Worm (Caenorhabditis elegans) whole organism, L3 larva: ENCODE results near the gene ZK616.61.

Experiments
- elt-2 ChIP-seq: sonication (generic microtip); optimal IDR thresholded peaks from 2 replicates; lab custom pipeline; 2016; ENCODE audit warnings: missing genetic modification reagents, mild to moderate bottlenecking, missing genetic modification characterization, missing compliant biosample characterization
- eor-1 ChIP-seq, 2 experiments: fragments of 150-350 bp; optimal IDR thresholded peaks; 2 replicates each; lab custom pipeline; 2014 to 2018; ENCODE audit warnings: missing biosample characterization in 2 of 2, missing genetic modification characterization in 2 of 2
- nhr-12 ChIP-seq: fragments of 150-350 bp; optimal IDR thresholded peaks from 2 replicates; lab custom pipeline; 2014; ENCODE audit warnings: missing biosample characterization, missing genetic modification characterization
- snpc-4 ChIP-seq: fragments of 150-350 bp; optimal IDR thresholded peaks from 2 replicates; lab custom pipeline; 2014; ENCODE audit warnings: missing biosample characterization, missing genetic modification characterization

DNA sequence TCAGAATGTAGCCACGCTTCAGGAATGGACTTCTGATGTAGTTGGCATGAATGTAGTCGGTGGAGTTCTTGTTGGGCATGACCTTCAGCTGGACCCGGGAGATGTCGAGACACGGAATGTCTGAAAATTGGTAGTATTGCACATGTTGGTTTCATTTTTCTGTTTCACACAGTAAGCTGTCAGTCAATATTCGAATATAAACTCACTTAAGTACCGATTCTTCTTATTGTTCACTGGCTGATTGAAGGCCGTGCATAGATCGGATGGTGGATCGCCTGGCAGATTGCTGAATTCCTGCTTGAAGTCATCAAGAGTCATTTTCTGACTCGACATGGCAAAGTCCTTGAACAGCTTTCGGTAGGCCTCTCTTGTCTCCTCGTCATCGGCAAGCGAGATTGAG is 3.7 kb downstream of the ZK616.61 start:
- TF ChIP-seq snpc-4 (tag; lab: Kevin White, UChicago) (no peak), eor-1 (tag; optimal IDR thresholded peaks at IDR 0.05; lab: Kevin White, UChicago) (no peak), elt-2 (tag; lab: Kevin White, UChicago) (no peak), nhr-12 (tag; lab: Kevin White, UChicago) (no peak)
